Worm (Caenorhabditis elegans): Measurements from ENCODE around the gene srx-32.

DNA sequence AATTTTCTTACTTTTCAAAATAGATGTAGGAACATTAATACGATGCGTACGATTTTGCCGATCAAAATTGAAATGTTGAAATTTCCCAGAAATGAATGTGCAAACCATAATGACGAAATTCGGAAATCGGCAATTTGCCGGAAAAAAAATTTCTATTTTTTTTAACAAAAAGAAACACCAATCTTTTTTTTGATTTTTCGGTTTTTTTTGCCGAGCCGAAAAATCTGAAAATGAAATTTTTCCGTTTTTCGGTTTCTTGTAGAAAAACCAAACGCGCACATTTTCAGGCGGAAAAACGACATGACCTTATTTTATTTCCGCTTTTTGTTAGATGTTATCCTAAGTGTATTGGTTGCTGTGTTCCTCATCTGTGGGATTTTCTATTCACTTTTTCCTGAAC, 27.0 kb upstream of the srx-32 start, which contains the start of gene srbc-13:
- TF ChIP-seq nhr-11 (tag; optimal IDR thresholded peaks at IDR 0.05) (no peak), elt-2 (tag; optimal IDR thresholded peaks at IDR 0.05) (no peak), mec-3 (tag; optimal IDR thresholded peaks at IDR 0.05; ENCODE audit: borderline replicate concordance) (no peak), F13H6.1 (tag; optimal IDR thresholded peaks at IDR 0.05) (no peak), gmeb-2 (tag; optimal IDR thresholded peaks at IDR 0.05) (no peak), elt-4 (tag; optimal IDR thresholded peaks at IDR 0.05) (no peak), ama-1 (optimal IDR thresholded peaks at IDR 0.05) (no peak), pqm-1 (tag; optimal IDR thresholded peaks at IDR 0.05) (no peak), dmd-4 (tag; optimal IDR thresholded peaks at IDR 0.05; ENCODE audit: borderline replicate concordance) (no peak), C38D4.7 (GFP tag; optimal IDR thresholded peaks at IDR 0.05) (no peak)
